Fruit fly (Drosophila melanogaster): Measurements from ENCODE around the gene ATPsynG.

ATPsynG gene

dm6 chr2L:10968009-10968383, 8.2 kb downstream of the ATPsynG start:
- TF ChIP-seq Sox15 (GFP tag; optimal IDR thresholded peaks at IDR 0.05) (no peak), Lpt (GFP tag; optimal IDR thresholded peaks at IDR 0.05) (no peak), Hr4 (GFP tag; optimal IDR thresholded peaks at IDR 0.05) (no peak), dac (GFP tag; optimal IDR thresholded peaks at IDR 0.05) (no peak), fkh (GFP tag; optimal IDR thresholded peaks at IDR 0.05) (no peak), CG6854 (GFP tag; optimal IDR thresholded peaks at IDR 0.05) (no peak), svp (GFP tag) (no peak), Sox102F (GFP tag; optimal IDR thresholded peaks at IDR 0.05) (no peak), CG11294 (GFP tag; IDR thresholded peaks at IDR 0.05) (no peak), CG7368 (GFP tag; optimal IDR thresholded peaks at IDR 0.05) (no peak), lz (GFP tag; optimal IDR thresholded peaks at IDR 0.05) (no peak), CG6792 (GFP tag; optimal IDR thresholded peaks at IDR 0.05) (no peak), esn (GFP tag; optimal IDR thresholded peaks at IDR 0.05) (no peak), Hr39 (GFP tag; optimal IDR thresholded peaks at IDR 0.05) (no peak), topi (GFP tag; optimal IDR thresholded peaks at IDR 0.05) (no peak), OdsH (GFP tag; optimal IDR thresholded peaks at IDR 0.05) (no peak)

DNA sequence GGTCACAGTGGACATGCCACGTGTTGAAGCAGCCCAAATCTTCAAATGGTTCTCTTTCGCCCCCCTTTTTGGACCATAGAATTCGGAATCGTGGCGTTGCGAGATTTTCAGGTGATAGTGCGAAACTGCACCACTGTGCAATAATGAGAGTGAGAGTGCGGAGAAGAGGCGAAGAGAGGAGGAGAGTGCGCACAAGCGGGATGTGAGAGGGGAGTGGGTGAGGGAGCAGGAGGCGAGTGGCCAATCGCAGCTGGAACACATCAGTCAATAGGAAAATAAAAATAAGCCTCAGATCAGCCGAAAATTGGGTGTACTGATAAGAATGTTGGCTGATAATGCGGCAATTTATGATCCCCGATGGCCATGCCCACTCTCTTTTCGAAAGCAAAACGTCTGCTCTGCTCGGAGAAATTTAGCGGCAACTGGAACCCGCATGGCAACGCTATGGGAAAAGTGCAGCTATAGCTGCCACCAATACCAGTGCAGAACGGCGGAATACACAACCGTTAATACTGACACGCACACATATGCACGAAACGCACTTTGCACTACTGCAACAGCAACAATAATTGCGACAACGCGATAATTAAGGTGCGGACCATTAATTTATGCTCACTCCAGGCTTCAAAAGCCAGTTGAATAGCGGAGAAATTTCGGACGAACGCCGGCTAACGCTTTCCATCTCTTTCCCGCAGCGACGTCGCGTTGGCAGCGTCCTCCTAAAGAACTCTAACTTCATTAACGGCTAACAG, 8.8 kb downstream of the ATPsynG start:
- TF ChIP-seq CG8119 (GFP tag; IDR thresholded peaks at IDR 0.05) = peak; percentile 49; the same call in 1 of the 3 replicates
- peak; percentile 46 for TF ChIP-seq Hr4 (GFP tag; optimal IDR thresholded peaks at IDR 0.05)
- no peak for TF ChIP-seq fd59A (GFP tag; optimal IDR thresholded peaks at IDR 0.05)
- TF ChIP-seq CG11902 (GFP tag; optimal IDR thresholded peaks at IDR 0.05) = no peak
- TF ChIP-seq CG34406 (GFP tag; optimal IDR thresholded peaks at IDR 0.05) = peak; percentile 20
- no peak for TF ChIP-seq CG8319 (GFP tag; optimal IDR thresholded peaks at IDR 0.05)
- no peak for TF ChIP-seq Sox15 (GFP tag; optimal IDR thresholded peaks at IDR 0.05)
- TF ChIP-seq CG6276 (GFP tag; optimal IDR thresholded peaks at IDR 0.05) = no peak
- TF ChIP-seq Gug (GFP tag; IDR thresholded peaks at IDR 0.05) = no peak
- TF ChIP-seq CG16779 (tag; optimal IDR thresholded peaks at IDR 0.05) = peak; percentile 66
- peak; percentile 48 for TF ChIP-seq net (GFP tag; optimal IDR thresholded peaks at IDR 0.05)
- TF ChIP-seq CG11294 (GFP tag; IDR thresholded peaks at IDR 0.05) = no peak; the same call in 1 of the 2 replicates
- peak; percentile 54 for TF ChIP-seq CG32006 (GFP tag; optimal IDR thresholded peaks at IDR 0.05)
- TF ChIP-seq Eip75B (GFP tag; optimal IDR thresholded peaks at IDR 0.05) = peak; percentile 24
- no peak for TF ChIP-seq Eip93F (GFP tag; optimal IDR thresholded peaks at IDR 0.05)
- no peak for TF ChIP-seq achi (GFP tag; optimal IDR thresholded peaks at IDR 0.05)
- TF ChIP-seq Ets96B (tag; optimal IDR thresholded peaks at IDR 0.05) = peak; percentile 27
- TF ChIP-seq Met (GFP tag; optimal IDR thresholded peaks at IDR 0.05) = peak; percentile 41
- no peak for TF ChIP-seq Ets21C (GFP tag; optimal IDR thresholded peaks at IDR 0.05)
- peak; percentile 26; the same call in 1 of the 3 replicates for TF ChIP-seq CG6163 (GFP tag; IDR thresholded peaks at IDR 0.05)
- peak; percentile 3 for TF ChIP-seq OdsH (GFP tag; optimal IDR thresholded peaks at IDR 0.05)
- peak; percentile 79 for TF ChIP-seq CG6808 (GFP tag; optimal IDR thresholded peaks at IDR 0.05)
- peak; percentile 17 for TF ChIP-seq vri (GFP tag; optimal IDR thresholded peaks at IDR 0.05)
- peak; percentile 84 for TF ChIP-seq ss (GFP tag; optimal IDR thresholded peaks at IDR 0.05)
- TF ChIP-seq CG15336 (GFP tag; IDR thresholded peaks at IDR 0.05) = peak; percentile 41
- peak; percentile 8 for TF ChIP-seq cyc (GFP tag; optimal IDR thresholded peaks at IDR 0.05)
- peak; percentile 1 for TF ChIP-seq CG3919 (GFP tag; optimal IDR thresholded peaks at IDR 0.05)
- TF ChIP-seq CG11762 (GFP tag; optimal IDR thresholded peaks at IDR 0.05; ENCODE audit: insufficient read depth) = no peak
- TF ChIP-seq eg (GFP tag; IDR thresholded peaks at IDR 0.05) = peak; percentile 63; the same call in 2 of the 3 replicates
- peak; percentile 52 for TF ChIP-seq CG9139 (GFP tag; optimal IDR thresholded peaks at IDR 0.05)
- peak; percentile 38 for TF ChIP-seq Smox (GFP tag; optimal IDR thresholded peaks at IDR 0.05)
- TF ChIP-seq lz (GFP tag; optimal IDR thresholded peaks at IDR 0.05) = no peak
- TF ChIP-seq acj6 (GFP tag; optimal IDR thresholded peaks at IDR 0.05) = no peak
- TF ChIP-seq CG8632 (GFP tag; optimal IDR thresholded peaks at IDR 0.05) = no peak
- peak; percentile 31 for TF ChIP-seq CG31627 (GFP tag; optimal IDR thresholded peaks at IDR 0.05)
- TF ChIP-seq Hr38 (GFP tag; optimal IDR thresholded peaks at IDR 0.05) = no peak
- peak; percentile 21 for TF ChIP-seq topi (GFP tag; optimal IDR thresholded peaks at IDR 0.05)
- TF ChIP-seq esn (GFP tag; optimal IDR thresholded peaks at IDR 0.05) = peak; percentile 24
- peak; percentile 93 for TF ChIP-seq svp (GFP tag)
- TF ChIP-seq dsx (GFP tag; optimal IDR thresholded peaks at IDR 0.05; ENCODE audit: poor library complexity, severe bottlenecking) = no peak
- TF ChIP-seq Sox14 (GFP tag; optimal IDR thresholded peaks at IDR 0.05) = peak; percentile 36

Measured in whole organism, prepupa.